Fruit fly (Drosophila melanogaster) Kc167 (cell line): ENCODE results near the gene Sap47.

ENCODE experiments used
- Myc ChIP-seq: fragments of >200 bp; optimal IDR thresholded peaks from 2 replicates; lab custom pipeline; 2017; ENCODE audit warnings: missing external identifiers
- Sin3A ChIP-seq: fragments of >200 bp; optimal IDR thresholded peaks from 2 replicates; lab custom pipeline; 2018; ENCODE audit warnings: missing external identifiers
- h ChIP-seq: fragments of >200 bp; optimal IDR thresholded peaks from 3 replicates; lab custom pipeline; 2018; ENCODE audit warnings: missing external identifiers
- insv ChIP-seq: fragments of >200 bp; optimal IDR thresholded peaks from 3 replicates; lab custom pipeline; 2018; ENCODE audit warnings: missing external identifiers
- psq ChIP-seq: fragments of >200 bp; optimal IDR thresholded peaks from 2 replicates; lab custom pipeline; 2017; ENCODE audit warnings: missing external identifiers
- ttk ChIP-seq: sonication (Bioruptor generic); optimal IDR thresholded peaks from 2 replicates; lab custom pipeline; 2017; ENCODE audit warnings: missing external identifiers

Gene Sap47

DNA sequence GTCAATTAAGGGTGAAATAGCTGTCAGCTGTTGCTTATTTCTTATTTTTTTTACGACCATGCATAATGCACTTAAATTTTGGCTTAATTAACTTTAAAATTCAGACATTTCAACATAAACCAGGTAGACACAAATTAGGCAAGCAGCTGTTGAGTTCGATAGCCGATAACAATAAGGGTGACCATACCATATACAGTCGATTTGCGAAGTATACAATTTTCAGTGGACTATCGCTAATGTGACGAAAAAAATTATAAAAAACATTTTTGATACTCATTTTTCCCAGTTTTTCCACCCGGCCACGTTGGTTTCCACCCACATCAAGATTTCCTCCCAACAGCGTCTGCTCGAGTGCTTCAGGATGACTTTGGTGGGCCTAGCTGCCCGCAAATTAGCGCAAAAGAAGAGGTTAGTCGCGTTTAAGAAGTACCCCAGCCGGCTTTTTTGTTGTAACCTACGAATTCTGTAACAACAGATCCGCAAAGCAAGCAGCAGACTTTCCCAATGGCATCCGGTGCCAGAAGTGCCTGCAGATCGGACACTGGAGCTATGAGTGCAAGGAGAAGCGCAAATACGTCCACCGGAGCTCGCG lies 28.9 kb downstream of the Sap47 start, which contains the start of the genes CG4287 and CG5516:
Gene CG4287, minus strand, starts transcription at position 178 of the 592 bp plus-strand sequence.
Gene CG5516, plus strand, starts transcription at position 195 of the 592 bp plus-strand sequence.
- no peak for TF ChIP-seq psq (lab: Kevin White, UChicago)
- no peak for TF ChIP-seq insv
- TF ChIP-seq Sin3A (lab: Kevin White, UChicago) = no peak
- TF ChIP-seq Myc (lab: Kevin White, UChicago) = no peak
- TF ChIP-seq ttk (lab: Kevin White, UChicago) = no peak
- no peak for TF ChIP-seq h (lab: Kevin White, UChicago)

DNA sequence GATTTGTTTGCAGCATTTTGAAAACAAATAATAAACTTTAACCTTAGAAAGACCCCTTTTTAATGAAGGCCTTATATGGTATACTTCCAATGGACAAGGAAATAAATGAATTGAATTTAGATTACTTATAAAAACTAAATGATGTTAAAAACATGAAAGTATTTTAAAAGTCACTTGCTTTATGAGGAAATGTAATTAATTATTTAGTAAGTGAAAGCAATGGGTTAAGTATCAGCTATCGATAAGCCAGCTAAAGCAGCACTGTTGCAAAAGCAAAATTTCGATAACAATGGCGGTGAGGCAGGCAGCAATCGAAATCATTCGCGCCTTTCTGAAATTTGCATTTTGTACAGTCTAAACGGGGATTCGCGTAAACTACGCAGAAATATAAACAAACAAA lies 30.3 kb downstream of the Sap47 start, which contains the start of the genes CG32856 and Rbf2:
Gene CG32856, minus strand, starts transcription at position 183 of the 400 bp plus-strand sequence.
Gene Rbf2, plus strand, starts transcription at position 278 of the 400 bp plus-strand sequence.
- no peak for TF ChIP-seq h (lab: Kevin White, UChicago)
- TF ChIP-seq ttk (lab: Kevin White, UChicago) = no peak
- no peak for TF ChIP-seq Sin3A (lab: Kevin White, UChicago)
- TF ChIP-seq psq (lab: Kevin White, UChicago) = no peak
- TF ChIP-seq insv = no peak

DNA sequence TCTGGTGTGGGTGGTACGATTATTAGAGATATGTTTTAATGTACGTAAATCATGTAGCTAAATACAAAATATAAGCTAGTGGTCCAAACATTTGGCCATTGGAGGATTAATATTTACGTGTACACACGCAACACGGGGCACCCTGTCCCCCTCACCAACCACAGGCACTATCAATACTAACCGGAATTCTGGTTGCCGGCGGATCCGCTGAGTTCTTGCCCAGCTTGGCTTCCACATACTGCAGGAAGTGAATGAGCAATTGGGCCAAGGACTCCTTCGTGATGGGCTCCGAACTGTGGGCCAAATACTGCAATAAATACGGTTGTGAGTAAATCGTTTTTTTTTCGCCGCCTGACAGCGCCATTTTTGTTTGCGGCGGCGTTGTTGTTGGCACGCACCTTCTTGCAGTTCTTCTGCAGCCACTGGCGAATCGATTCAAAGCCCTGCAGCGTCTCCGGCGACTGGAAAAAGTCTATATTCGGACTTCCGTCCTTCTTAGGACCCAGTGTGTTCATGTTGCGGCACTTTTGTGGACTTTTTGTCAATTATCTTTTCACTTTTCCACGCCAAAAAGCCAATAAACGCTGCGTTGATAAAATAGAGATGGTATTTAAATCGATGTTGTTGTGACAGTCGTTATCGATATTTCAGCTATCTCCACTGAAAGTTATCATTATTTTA lies 37.5 kb downstream of the Sap47 start, which contains the start of gene mor:
Gene mor, minus strand, starts transcription at position 616 of the 681 bp plus-strand sequence.
- TF ChIP-seq Myc (lab: Kevin White, UChicago) (no peak), Sin3A (lab: Kevin White, UChicago) (no peak), ttk (lab: Kevin White, UChicago) (no peak), insv (no peak), h (lab: Kevin White, UChicago) (no peak)

DNA sequence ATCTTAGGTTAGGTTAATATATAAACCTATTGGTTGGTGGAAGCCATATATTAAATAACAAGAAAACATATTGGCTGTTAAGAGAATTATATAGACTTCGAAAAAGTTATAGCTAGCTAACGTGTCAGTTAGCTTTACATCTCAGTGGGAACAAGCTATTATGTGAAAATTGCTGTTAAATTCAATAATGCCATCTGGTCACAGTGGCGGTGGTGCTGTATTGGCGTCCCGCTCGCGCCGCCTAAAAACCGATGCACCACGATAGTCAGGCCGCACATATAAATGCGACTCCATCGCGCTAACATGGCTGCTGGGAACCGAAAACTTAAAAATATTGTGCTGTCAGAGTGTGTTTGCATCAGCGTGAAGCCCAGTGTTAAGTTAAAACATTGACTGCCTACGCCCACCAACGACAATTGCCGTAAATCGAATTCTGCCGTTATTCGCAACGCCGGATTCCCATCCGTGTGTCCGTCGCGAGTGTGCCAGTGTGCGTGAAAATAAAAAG lies 38.1 kb downstream of the Sap47 start, which contains the start of gene Hel89B:
Gene Hel89B, plus strand, starts transcription at position 320 of the 508 bp plus-strand sequence.
- no peak for TF ChIP-seq h (lab: Kevin White, UChicago)
- TF ChIP-seq Myc (lab: Kevin White, UChicago) = no peak
- no peak for TF ChIP-seq insv
- TF ChIP-seq ttk (lab: Kevin White, UChicago) = no peak
- TF ChIP-seq Sin3A (lab: Kevin White, UChicago) = no peak
- no peak for TF ChIP-seq psq (lab: Kevin White, UChicago)

DNA sequence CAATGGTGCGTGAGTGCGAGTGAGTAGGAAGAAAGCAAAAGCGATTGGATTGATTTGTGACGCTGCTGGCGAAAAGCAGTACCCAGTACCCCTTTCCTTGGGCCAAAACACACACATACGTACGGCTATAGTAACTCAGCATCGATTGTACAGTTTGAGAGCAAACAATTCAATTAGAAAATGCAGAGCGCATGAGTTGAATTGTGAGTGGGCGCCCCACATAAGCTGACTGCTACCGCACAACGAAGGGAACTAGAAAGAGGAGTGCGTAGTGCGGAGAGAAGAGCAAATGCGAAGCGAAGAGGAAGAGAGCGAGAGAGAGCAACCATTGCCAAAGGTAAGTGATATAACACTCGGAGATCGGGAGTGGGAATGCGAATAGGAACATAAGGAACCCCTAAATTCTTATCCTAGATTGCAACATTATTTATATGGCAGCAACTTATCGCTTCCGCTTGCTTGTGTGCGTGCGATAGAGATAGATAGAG lies 38.6 kb downstream of the Sap47 start:
- TF ChIP-seq psq (lab: Kevin White, UChicago) = no peak
- TF ChIP-seq h (lab: Kevin White, UChicago) = no peak
- no peak for TF ChIP-seq Sin3A (lab: Kevin White, UChicago)
- TF ChIP-seq ttk (lab: Kevin White, UChicago) = no peak
- TF ChIP-seq Myc (lab: Kevin White, UChicago) = no peak
- no peak for TF ChIP-seq insv

DNA sequence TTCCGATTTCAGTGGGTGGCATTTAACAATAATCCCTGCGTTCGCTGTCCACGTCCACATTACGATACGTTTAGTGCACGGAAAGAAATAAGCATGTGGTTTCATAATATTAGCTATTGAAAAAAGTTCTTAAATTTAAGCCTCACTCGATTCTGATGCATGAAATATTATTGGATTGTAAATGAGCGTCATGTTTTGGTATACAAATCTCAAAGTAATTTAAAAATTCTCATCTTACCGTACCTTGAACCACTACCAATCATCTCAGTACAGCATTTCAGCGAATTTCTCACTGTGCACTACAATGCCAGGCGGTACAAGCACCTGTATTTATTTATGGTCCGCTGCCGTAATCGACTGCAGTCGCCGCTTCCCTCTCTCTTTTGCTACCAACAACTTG lies 39.3 kb downstream of the Sap47 start:
- TF ChIP-seq insv (no peak), Sin3A (lab: Kevin White, UChicago) (no peak), ttk (lab: Kevin White, UChicago) (peak; percentile 30), Myc (lab: Kevin White, UChicago) (no peak), psq (lab: Kevin White, UChicago) (no peak)

DNA sequence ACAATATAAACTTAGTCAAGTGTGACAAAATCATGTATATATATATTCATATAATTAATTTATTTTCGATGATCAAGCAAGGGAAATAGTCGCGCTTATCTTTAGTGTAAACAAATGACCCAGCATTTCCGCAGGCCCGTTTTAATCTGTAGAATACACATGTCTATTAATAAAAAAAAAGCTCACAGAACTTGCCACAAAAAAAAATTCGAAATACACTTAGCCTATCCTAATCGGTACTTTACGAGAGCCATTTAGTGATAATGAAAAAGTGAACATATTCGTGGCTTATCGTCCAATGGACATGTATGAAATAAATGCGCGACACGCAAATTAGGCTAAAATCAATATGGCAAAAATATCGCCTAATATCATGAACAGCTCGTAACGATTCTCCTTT lies 40.3 kb downstream of the Sap47 start:
- no peak for TF ChIP-seq insv
- TF ChIP-seq ttk (lab: Kevin White, UChicago) = no peak
- TF ChIP-seq Myc (lab: Kevin White, UChicago) = no peak
- no peak for TF ChIP-seq Sin3A (lab: Kevin White, UChicago)
- TF ChIP-seq psq (lab: Kevin White, UChicago) = no peak
- no peak for TF ChIP-seq h (lab: Kevin White, UChicago)

DNA sequence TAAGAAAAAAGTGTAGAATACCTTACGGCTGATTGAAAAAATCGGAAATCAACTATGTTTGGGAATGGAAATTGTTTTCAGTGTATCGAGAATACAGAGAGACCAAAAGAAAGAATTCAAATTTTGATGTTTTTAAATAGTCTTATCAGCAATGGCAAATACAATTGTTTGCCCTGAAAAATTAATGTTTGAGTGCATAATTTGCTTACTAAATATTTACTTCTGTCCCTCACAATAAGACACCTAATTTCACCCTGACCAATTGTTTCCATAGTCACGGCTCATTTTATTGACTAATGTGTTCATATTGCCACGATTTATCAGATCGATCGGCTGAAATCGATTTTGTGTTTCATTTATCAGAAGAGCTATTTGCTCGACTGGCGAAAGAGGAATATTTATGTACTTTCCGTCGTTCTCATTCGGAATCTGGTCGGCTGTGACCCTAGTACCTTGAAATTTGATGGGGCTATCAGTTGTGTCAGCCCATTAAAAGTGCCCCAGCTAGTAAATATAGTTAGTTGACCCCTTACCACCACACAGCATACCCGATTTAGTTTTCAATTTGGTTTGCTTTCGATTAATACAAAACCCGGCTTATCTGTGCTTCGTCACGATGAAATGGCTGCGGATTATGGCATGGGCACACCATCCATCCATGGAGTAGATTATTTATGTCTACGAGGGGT lies 48.8 kb downstream of the Sap47 start:
- TF ChIP-seq Myc (lab: Kevin White, UChicago) (no peak), insv (no peak), ttk (lab: Kevin White, UChicago) (no peak), Sin3A (lab: Kevin White, UChicago) (no peak), psq (lab: Kevin White, UChicago) (no peak), h (lab: Kevin White, UChicago) (no peak)

DNA sequence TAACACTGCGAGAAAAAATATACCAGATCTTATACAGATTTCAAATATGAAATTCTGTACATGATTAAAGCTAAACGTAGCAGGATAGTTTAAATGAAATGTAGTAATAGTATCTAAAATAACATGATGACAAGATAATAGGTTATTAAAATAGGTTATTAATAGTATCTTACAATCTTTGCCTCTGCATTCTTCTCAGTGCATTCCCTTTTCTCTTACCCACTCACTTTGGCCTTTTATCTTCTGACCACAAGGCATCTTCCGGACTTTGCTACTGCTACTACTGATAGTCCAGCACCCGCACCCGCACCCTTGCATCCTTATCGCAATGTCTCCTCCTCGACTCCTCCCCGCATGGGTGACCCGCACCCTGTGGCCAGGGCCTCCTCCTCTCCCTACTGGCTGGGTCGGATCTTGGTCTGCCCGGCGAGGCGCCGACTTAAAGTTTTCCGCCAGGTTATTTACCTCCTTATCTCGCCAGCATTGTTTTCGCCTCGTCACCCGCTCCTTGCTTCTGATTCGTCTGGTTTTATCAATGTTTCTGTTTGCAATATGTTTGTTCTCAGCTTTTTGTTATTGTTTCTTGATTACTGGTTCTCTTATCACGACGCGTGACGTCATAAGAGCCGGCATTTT lies 49.7 kb downstream of the Sap47 start:
- TF ChIP-seq ttk (lab: Kevin White, UChicago) = no peak
- no peak for TF ChIP-seq psq (lab: Kevin White, UChicago)
- no peak for TF ChIP-seq Sin3A (lab: Kevin White, UChicago)
- TF ChIP-seq h (lab: Kevin White, UChicago) = no peak
- TF ChIP-seq Myc (lab: Kevin White, UChicago) = no peak
- no peak for TF ChIP-seq insv

DNA sequence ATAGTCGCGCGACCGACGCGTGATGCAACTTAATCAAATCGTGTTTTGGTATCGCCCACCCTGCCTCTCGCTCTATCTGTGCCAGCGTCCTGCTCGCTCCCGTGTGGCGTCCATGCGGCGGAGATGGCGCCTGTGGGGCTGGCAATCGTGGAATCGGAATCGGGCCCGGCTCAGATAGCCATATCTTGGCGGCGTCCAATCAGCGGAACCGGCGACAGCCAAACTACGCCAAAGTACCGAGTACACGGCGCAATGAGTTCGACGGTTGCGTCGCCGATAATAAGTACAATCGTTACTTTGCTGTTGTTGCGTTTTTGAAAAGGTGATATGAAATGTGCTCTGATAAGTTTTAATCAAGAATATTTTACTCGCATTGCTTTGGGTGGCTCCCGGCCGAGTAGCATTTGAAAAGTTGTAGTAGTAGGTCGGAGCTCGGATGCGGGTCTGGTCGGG lies 50.9 kb downstream of the Sap47 start, which contains the start of gene srp:
Gene srp, plus strand, starts transcription at position 391 of the 453 bp plus-strand sequence.
- no peak for TF ChIP-seq Myc (lab: Kevin White, UChicago)
- TF ChIP-seq Sin3A (lab: Kevin White, UChicago) = no peak
- TF ChIP-seq h (lab: Kevin White, UChicago) = no peak
- no peak for TF ChIP-seq ttk (lab: Kevin White, UChicago)
